Worm (Caenorhabditis elegans) whole organism, late embryonic: ENCODE data around the gene nex-3.

ENCODE experiments used
- ceh-9 ChIP-seq: sonication (generic microtip); optimal IDR thresholded peaks from 2 replicates; lab custom pipeline; 2016; ENCODE audit warnings: mild to moderate bottlenecking, missing genetic modification characterization, inconsistent platforms, missing compliant biosample characterization
- elt-2 ChIP-seq: sonication (generic microtip); optimal IDR thresholded peaks from 2 replicates; lab custom pipeline; 2016; ENCODE audit warnings: missing genetic modification reagents, missing genetic modification characterization, missing compliant biosample characterization
- fkh-10 ChIP-seq: fragments of 150-350 bp; optimal IDR thresholded peaks from 2 replicates; lab custom pipeline; 2014; ENCODE audit warnings: missing biosample characterization, missing genetic modification reagents, missing genetic modification characterization
- gmeb-2 ChIP-seq: sonication (generic microtip); optimal IDR thresholded peaks from 2 replicates; lab custom pipeline; 2016; ENCODE audit warnings: missing genetic modification characterization, inconsistent platforms, missing compliant biosample characterization
- hlh-15 ChIP-seq: sonication (generic microtip); optimal IDR thresholded peaks from 2 replicates; lab custom pipeline; 2016; ENCODE audit warnings: missing genetic modification characterization, missing compliant biosample characterization
- npax-4 ChIP-seq: sonication (generic microtip); optimal IDR thresholded peaks from 2 replicates; lab custom pipeline; 2016; ENCODE audit warnings: missing genetic modification characterization, missing compliant biosample characterization
- pha-4 ChIP-seq: fragments of 150-350 bp; optimal IDR thresholded peaks from 2 replicates; lab custom pipeline; 2018; ENCODE audit warnings: missing biosample characterization, missing genetic modification reagents, missing genetic modification characterization
- rnt-1 ChIP-seq: sonication (generic microtip); optimal IDR thresholded peaks from 2 replicates; lab custom pipeline; 2016; ENCODE audit warnings: missing genetic modification characterization, missing compliant biosample characterization
- tbx-2 ChIP-seq: sonication (generic microtip); optimal IDR thresholded peaks from 2 replicates; lab custom pipeline; 2016; ENCODE audit warnings: missing genetic modification characterization, missing compliant biosample characterization

- TF ChIP-seq pha-4 (tag; lab: Kevin White, UChicago), result no peak
- TF ChIP-seq elt-2, result no peak
- TF ChIP-seq rnt-1 (tag; lab: Kevin White, UChicago), result no peak
- TF ChIP-seq ceh-9 (tag; lab: Kevin White, UChicago), result no peak
- TF ChIP-seq fkh-10 (GFP tag; lab: Kevin White, UChicago), result no peak
- TF ChIP-seq tbx-2 (tag; lab: Kevin White, UChicago), result peak; percentile 11
- TF ChIP-seq npax-4 (tag; lab: Kevin White, UChicago), result no peak
- no peak for TF ChIP-seq gmeb-2 (tag; lab: Kevin White, UChicago)
- no peak for TF ChIP-seq hlh-15
Observed at ce11 chrIII:4450773-4451423, 9.0 kb downstream of the nex-3 start.
